Worm (Caenorhabditis elegans): ENCODE measurements around the gene str-145.

DNA sequence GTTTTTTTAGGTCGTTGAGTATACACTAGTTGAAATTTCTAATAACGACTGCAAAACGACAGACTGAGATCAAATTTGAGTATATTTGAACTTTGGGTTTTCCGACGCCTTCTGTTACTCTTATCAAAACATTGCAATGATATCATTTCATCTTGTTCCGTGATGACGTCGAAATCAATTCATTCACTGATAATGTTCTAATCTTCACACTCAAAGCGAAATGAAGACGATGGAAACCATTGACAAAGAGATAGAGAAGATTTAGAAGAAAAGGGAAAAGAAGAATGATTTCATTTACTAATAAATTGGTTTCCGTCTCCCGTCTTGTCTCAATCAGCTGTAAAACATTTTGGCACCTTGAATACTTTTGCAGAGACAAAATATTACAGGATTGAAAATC lies 25.0 kb downstream of the str-145 start:
- TF ChIP-seq unc-130 (GFP tag; optimal IDR thresholded peaks at IDR 0.05) (no peak), ztf-26 (tag; optimal IDR thresholded peaks at IDR 0.05) (no peak), mxl-1 (tag; optimal IDR thresholded peaks at IDR 0.05) (no peak), B0336.3 (GFP tag; IDR thresholded peaks at IDR 0.05) (no peak), F49E8.2 (tag; optimal IDR thresholded peaks at IDR 0.05; ENCODE audit: insufficient read depth) (no peak), rcor-1 (GFP tag; IDR thresholded peaks at IDR 0.05) (no peak)
